Worm (Caenorhabditis elegans) whole organism, early embryonic: ENCODE data around the gene C08F8.15.
"Not testable (repeated sequence)": the region's sequence is repeated elsewhere in the genome, so short reads cannot be mapped to it uniquely, and the experiment has no call there.

ENCODE experiments used
- B0310.2 ChIP-seq: sonication (generic microtip); optimal IDR thresholded peaks from 2 replicates; lab custom pipeline; 2016; ENCODE audit warnings: mild to moderate bottlenecking, missing genetic modification characterization, missing compliant biosample characterization
- F13C5.2 ChIP-seq: sonication (generic microtip); optimal IDR thresholded peaks from 2 replicates; lab custom pipeline; 2017; ENCODE audit warnings: mild to moderate bottlenecking, missing genetic modification characterization, inconsistent platforms, missing compliant biosample characterization
- aly-1 ChIP-seq: sonication (generic microtip); optimal IDR thresholded peaks from 2 replicates; lab custom pipeline; 2016; ENCODE audit warnings: missing genetic modification characterization, missing compliant biosample characterization
- ama-1 ChIP-seq: fragments of 150-350 bp; optimal IDR thresholded peaks from 2 replicates; lab custom pipeline; 2014
- ceh-13 ChIP-seq: fragments of 200-800 bp; sonication (Bioruptor generic); optimal IDR thresholded peaks from 2 replicates; lab custom pipeline; 2018; ENCODE audit warnings: mild to moderate bottlenecking, missing genetic modification characterization, missing compliant biosample characterization
- ceh-36 ChIP-seq: sonication (generic microtip); optimal IDR thresholded peaks from 2 replicates; lab custom pipeline; 2016; ENCODE audit warnings: missing genetic modification characterization, inconsistent platforms, missing compliant biosample characterization
- ets-7 ChIP-seq: sonication (generic microtip); optimal IDR thresholded peaks from 2 replicates; lab custom pipeline; 2016; ENCODE audit warnings: missing genotype, missing genetic modification characterization, missing compliant biosample characterization
- flt-1 ChIP-seq: fragments of 200-800 bp; sonication (Bioruptor generic); IDR thresholded peaks from 2 replicates; pipeline ENCODE4 v1.3.6; 2022; ENCODE audit warnings: missing genetic modification characterization, missing compliant biosample characterization
- hmbx-1 ChIP-seq: sonication (generic microtip); optimal IDR thresholded peaks from 2 replicates; lab custom pipeline; 2016; ENCODE audit warnings: mild to moderate bottlenecking, missing genetic modification characterization, missing compliant biosample characterization
- hmg-4 ChIP-seq: fragments of 200-800 bp; sonication (Bioruptor generic); optimal IDR thresholded peaks from 2 replicates; lab custom pipeline; 2018; ENCODE audit warnings: mild to moderate bottlenecking, missing genetic modification characterization, missing compliant biosample characterization
- hnd-1 ChIP-seq: sonication (generic microtip); optimal IDR thresholded peaks from 2 replicates; lab custom pipeline; 2016; ENCODE audit warnings: missing genetic modification characterization, missing compliant biosample characterization
- pes-1 ChIP-seq: fragments of 200-800 bp; sonication (Bioruptor generic); IDR thresholded peaks from 2 replicates; pipeline ENCODE4 v1.3.6; 2022; ENCODE audit warnings: missing genetic modification reagents, missing genetic modification characterization, missing compliant biosample characterization
- scrt-1 ChIP-seq: fragments of 200-800 bp; sonication (Bioruptor generic); IDR thresholded peaks from 2 replicates; pipeline ENCODE4 v1.3.6; 2022; ENCODE audit warnings: missing genetic modification characterization, missing compliant biosample characterization
- sea-1 ChIP-seq: fragments of 200-800 bp; sonication (Bioruptor generic); conservative IDR thresholded peaks from 2 replicates; pipeline ENCODE4 v1.3.6; 2022; ENCODE audit warnings: missing genetic modification characterization, missing compliant biosample characterization
- tbx-11 ChIP-seq: fragments of 200-800 bp; sonication (Bioruptor generic); IDR thresholded peaks from 2 replicates; pipeline ENCODE4 v1.3.6; 2022; ENCODE audit warnings: missing genetic modification characterization, missing compliant biosample characterization
- tbx-37 ChIP-seq: fragments of 200-800 bp; sonication (Bioruptor generic); conservative IDR thresholded peaks from 2 replicates; pipeline ENCODE4 v1.3.6; 2022; ENCODE audit warnings: missing genetic modification reagents, missing genetic modification characterization, missing compliant biosample characterization
- tra-4 ChIP-seq: sonication (generic microtip); optimal IDR thresholded peaks from 2 replicates; lab custom pipeline; 2017; ENCODE audit warnings: missing genetic modification characterization, missing compliant biosample characterization

Gene C08F8.15

ce11 chrIV:11180077-11180476 is 19.5 kb upstream of the C08F8.15 start:
- TF ChIP-seq tbx-37: no peak

- TF ChIP-seq tbx-37; hmbx-1 (tag; lab: Kevin White, UChicago); ets-7 (tag; lab: Kevin White, UChicago): not testable (repeated sequence)
These were observed 18.6 kb upstream of the C08F8.15 start, which contains the start of gene cpt-2 for ce11 chrIV:11179123-11179740. Gene cpt-2, plus strand, starts transcription at chrIV:11179645.

ce11 chrIV:11178495-11178894 is 17.9 kb upstream of the C08F8.15 start, which contains the start of gene C08F8.9:
Gene C08F8.9, minus strand, starts transcription at chrIV:11178595.
- TF ChIP-seq hmbx-1 (tag; lab: Kevin White, UChicago) (no peak), sea-1 (no peak), pes-1 (GFP tag; lab: Robert Waterston, UW) (no peak), tbx-11 (no peak), hmg-4 (no peak), tra-4 (no peak), ceh-36 (no peak), tbx-37 (no peak), ceh-13 (GFP tag; lab: Kevin White, UChicago) (no peak), flt-1 (GFP tag; lab: Robert Waterston, UW) (no peak), ama-1 (lab: Kevin White, UChicago) (no peak), ets-7 (tag; lab: Kevin White, UChicago) (no peak), F13C5.2 (tag; lab: Kevin White, UChicago) (no peak)

ce11 chrIV:11176967-11177366 is 16.4 kb upstream of the C08F8.15 start, which contains the start of gene rap-3:
Gene rap-3, plus strand, starts transcription at chrIV:11177267.
- TF ChIP-seq flt-1 (GFP tag; lab: Robert Waterston, UW) (no peak), hmg-4 (no peak), ets-7 (tag; lab: Kevin White, UChicago) (no peak), tbx-37 (no peak), B0310.2 (tag; lab: Kevin White, UChicago) (no peak), tra-4 (no peak), sea-1 (no peak), ama-1 (lab: Kevin White, UChicago) (no peak), ceh-36 (no peak)

ce11 chrIV:11174772-11175171 is 14.2 kb upstream of the C08F8.15 start:
- TF ChIP-seq ceh-36: no peak
- TF ChIP-seq ceh-13 (GFP tag; lab: Kevin White, UChicago): no peak
- TF ChIP-seq hmbx-1 (tag; lab: Kevin White, UChicago): no peak

ce11 chrIV:11169652-11170051 is 9.0 kb upstream of the C08F8.15 start, which contains the start of gene nhr-67:
Gene nhr-67, plus strand, starts transcription at chrIV:11169748.
- no peak for TF ChIP-seq hmbx-1 (tag; lab: Kevin White, UChicago)
- no peak for TF ChIP-seq ceh-13 (GFP tag; lab: Kevin White, UChicago)
- no peak for TF ChIP-seq ceh-36
- no peak for TF ChIP-seq B0310.2 (tag; lab: Kevin White, UChicago)
- TF ChIP-seq tbx-37: no peak
- TF ChIP-seq hnd-1 (tag; lab: Kevin White, UChicago): no peak
- no peak for TF ChIP-seq hmg-4
- TF ChIP-seq tra-4: no peak
- no peak for TF ChIP-seq pes-1 (GFP tag; lab: Robert Waterston, UW)
- no peak for TF ChIP-seq ama-1 (lab: Kevin White, UChicago)
- no peak for TF ChIP-seq flt-1 (GFP tag; lab: Robert Waterston, UW)
- TF ChIP-seq ets-7 (tag; lab: Kevin White, UChicago): no peak
- no peak for TF ChIP-seq sea-1
- no peak for TF ChIP-seq aly-1 (tag; lab: Kevin White, UChicago)
- TF ChIP-seq F13C5.2 (tag; lab: Kevin White, UChicago): no peak
- no peak for TF ChIP-seq tbx-11
- TF ChIP-seq scrt-1 (GFP tag; lab: Robert Waterston, UW): no peak

- no peak for TF ChIP-seq tbx-11
- no peak for TF ChIP-seq flt-1 (GFP tag; lab: Robert Waterston, UW)
- TF ChIP-seq aly-1 (tag; lab: Kevin White, UChicago): no peak
- TF ChIP-seq ets-7 (tag; lab: Kevin White, UChicago): no peak
- TF ChIP-seq hmg-4: no peak
- no peak for TF ChIP-seq hmbx-1 (tag; lab: Kevin White, UChicago)
- no peak for TF ChIP-seq B0310.2 (tag; lab: Kevin White, UChicago)
- TF ChIP-seq F13C5.2 (tag; lab: Kevin White, UChicago): no peak
- TF ChIP-seq tbx-37: no peak
- TF ChIP-seq pes-1 (GFP tag; lab: Robert Waterston, UW): no peak
These were observed 4.2 kb upstream of the C08F8.15 start, which contains the start of gene C08F8.6 for ce11 chrIV:11164831-11165230. Gene C08F8.6, minus strand, starts transcription at chrIV:11164931.

- TF ChIP-seq scrt-1 (GFP tag; lab: Robert Waterston, UW) (no peak), F13C5.2 (tag; lab: Kevin White, UChicago) (no peak), pes-1 (GFP tag; lab: Robert Waterston, UW) (no peak), flt-1 (GFP tag; lab: Robert Waterston, UW) (no peak), hmg-4 (no peak), sea-1 (no peak), ama-1 (lab: Kevin White, UChicago) (no peak), tra-4 (no peak), B0310.2 (tag; lab: Kevin White, UChicago) (no peak), ceh-13 (GFP tag; lab: Kevin White, UChicago) (no peak), hnd-1 (tag; lab: Kevin White, UChicago) (no peak), ceh-36 (no peak), tbx-37 (no peak), hmbx-1 (tag; lab: Kevin White, UChicago) (no peak), aly-1 (tag; lab: Kevin White, UChicago) (no peak), ets-7 (tag; lab: Kevin White, UChicago) (no peak)
These were observed 1.8 kb upstream of the C08F8.15 start, which contains the start of gene fbxb-9 for ce11 chrIV:11162451-11162850. Gene fbxb-9, minus strand, starts transcription at chrIV:11162551.
